Fruit fly (Drosophila melanogaster): Measurements from ENCODE around the gene Best2.

DNA sequence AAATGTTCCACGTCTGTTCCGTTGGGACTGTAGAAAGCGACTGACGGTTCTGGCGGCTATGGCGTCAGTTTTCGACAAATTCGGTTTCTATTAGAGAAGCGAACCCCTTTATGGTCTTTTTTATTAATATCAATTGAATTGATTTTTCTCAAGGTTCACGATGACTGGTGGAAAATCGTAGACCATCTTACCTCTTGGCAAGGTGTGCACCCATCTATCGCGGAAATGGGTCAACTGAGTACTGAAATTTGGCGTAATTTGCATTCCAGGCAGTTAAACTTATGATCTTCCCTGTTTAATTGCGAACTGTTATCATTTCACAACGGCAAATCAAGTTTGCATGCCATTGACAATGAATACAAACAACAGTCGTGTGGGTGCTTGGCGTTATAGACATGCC lies 16.5 kb downstream of the Best2 start, which contains the start of gene CG10226:
- TF ChIP-seq Clk (GFP tag; optimal IDR thresholded peaks at IDR 0.05) (no peak), kay (GFP tag; ENCODE audit: borderline replicate concordance) (no peak), CG1620 (GFP tag; optimal IDR thresholded peaks at IDR 0.05) (no peak)
